Worm (Caenorhabditis elegans) whole organism, late embryonic: ENCODE measurements around the gene T01G5.8.

ENCODE experiments used
- Y22D7AL.16 ChIP-seq: sonication (generic microtip); optimal IDR thresholded peaks from 2 replicates; lab custom pipeline; 2016; ENCODE audit warnings: missing genetic modification characterization, missing compliant biosample characterization
- elt-4 ChIP-seq: sonication (generic microtip); optimal IDR thresholded peaks from 2 replicates; lab custom pipeline; 2016; ENCODE audit warnings: missing genetic modification characterization, missing compliant biosample characterization
- nhr-11 ChIP-seq: fragments of 150-350 bp; optimal IDR thresholded peaks from 2 replicates; lab custom pipeline; 2014; ENCODE audit warnings: missing biosample characterization, missing genetic modification characterization
- pqm-1 ChIP-seq: sonication (generic microtip); optimal IDR thresholded peaks from 2 replicates; lab custom pipeline; 2016; ENCODE audit warnings: missing genetic modification characterization, missing compliant biosample characterization
- unc-42 ChIP-seq: sonication (generic microtip); optimal IDR thresholded peaks from 2 replicates; lab custom pipeline; 2016; ENCODE audit warnings: missing genotype, missing genetic modification characterization, missing compliant biosample characterization

ce11 chrV:15127413-15127812 lies 11.3 kb downstream of the T01G5.8 start, which contains the start of gene srj-27:
- TF ChIP-seq unc-42 (tag; lab: Kevin White, UChicago) (no peak), elt-4 (tag; lab: Kevin White, UChicago) (no peak), nhr-11 (tag; lab: Kevin White, UChicago) (no peak), pqm-1 (tag; lab: Kevin White, UChicago) (no peak), Y22D7AL.16 (tag; lab: Kevin White, UChicago) (no peak)
